Fruit fly (Drosophila melanogaster) whole organism, embryonic: ENCODE results near the gene CG15916.

Experiments used
- CG10543 ChIP-seq: fragments of 200-800 bp; sonication (Bioruptor generic); optimal IDR thresholded peaks from 3 replicates; lab custom pipeline; 2017; ENCODE audit warnings: missing biosample characterization, mild to moderate bottlenecking, missing genetic modification characterization, moderate library complexity
- CG12769 ChIP-seq: fragments of 200-800 bp; sonication (Bioruptor generic); optimal IDR thresholded peaks from 2 replicates; lab custom pipeline; 2019; ENCODE audit warnings: missing biosample characterization, mild to moderate bottlenecking, missing genetic modification characterization, moderate library complexity
- CG13624 ChIP-seq: fragments of 200-800 bp; sonication (Bioruptor generic); optimal IDR thresholded peaks from 2 replicates; lab custom pipeline; 2016; ENCODE audit warnings: missing biosample characterization, missing genetic modification characterization
- CG1603 ChIP-seq: fragments of 200-800 bp; sonication (Bioruptor generic); optimal IDR thresholded peaks from 2 replicates; lab custom pipeline; 2019; ENCODE audit warnings: missing biosample characterization, mild to moderate bottlenecking, missing genetic modification characterization, moderate library complexity
- CG16815 ChIP-seq: fragments of 200-800 bp; sonication (Bioruptor generic); optimal IDR thresholded peaks from 3 replicates; lab custom pipeline; 2017; ENCODE audit warnings: missing biosample characterization, mild to moderate bottlenecking, missing genetic modification characterization
- CG18011 ChIP-seq: fragments of 200-800 bp; sonication (Bioruptor generic); optimal IDR thresholded peaks from 2 replicates; lab custom pipeline; 2017; ENCODE audit warnings: missing biosample characterization, missing genetic modification characterization, mild to moderate bottlenecking, moderate library complexity, missing genotype
- CG2875 ChIP-seq: fragments of 200-800 bp; sonication (Bioruptor generic); optimal IDR thresholded peaks from 2 replicates; lab custom pipeline; 2017; ENCODE audit warnings: missing biosample characterization, mild to moderate bottlenecking, missing genetic modification characterization, missing genetic modification reagents
- CG30403 ChIP-seq: fragments of 200-800 bp; sonication (Bioruptor generic); optimal IDR thresholded peaks from 3 replicates; lab custom pipeline; 2016; ENCODE audit warnings: missing biosample characterization, missing genetic modification characterization
- CG30431 ChIP-seq: fragments of 200-800 bp; sonication (Bioruptor generic); optimal IDR thresholded peaks from 2 replicates; lab custom pipeline; 2017; ENCODE audit warnings: missing biosample characterization, missing genetic modification characterization
- CG34376 ChIP-seq: fragments of 200-800 bp; sonication (Bioruptor generic); optimal IDR thresholded peaks from 2 replicates; lab custom pipeline; 2018; ENCODE audit warnings: missing biosample characterization, mild to moderate bottlenecking, missing genetic modification characterization
- CG4360 ChIP-seq: fragments of 200-800 bp; sonication (Bioruptor generic); IDR thresholded peaks from 2 replicates; pipeline ENCODE4 v1.3.6; 2022; ENCODE audit warnings: missing biosample characterization, missing genetic modification characterization
- CG4707 ChIP-seq: fragments of 200-800 bp; sonication (Bioruptor generic); optimal IDR thresholded peaks from 2 replicates; lab custom pipeline; 2018; ENCODE audit warnings: missing biosample characterization, mild to moderate bottlenecking, missing genetic modification characterization, moderate library complexity
- CG5180 ChIP-seq: fragments of 200-800 bp; sonication (Bioruptor generic); optimal IDR thresholded peaks from 3 replicates; lab custom pipeline; 2017; ENCODE audit warnings: missing biosample characterization, missing genetic modification characterization, mild to moderate bottlenecking, moderate library complexity, missing genetic modification reagents
- CG6683 ChIP-seq: fragments of 200-800 bp; sonication (Bioruptor generic); optimal IDR thresholded peaks from 2 replicates; lab custom pipeline; 2017; ENCODE audit warnings: missing biosample characterization, mild to moderate bottlenecking, missing genetic modification characterization, missing genetic modification reagents
- CG7357 ChIP-seq: fragments of 200-800 bp; sonication (Bioruptor generic); IDR thresholded peaks from 3 replicates; pipeline ENCODE4 v1.3.6; 2022; ENCODE audit warnings: missing biosample characterization, missing genetic modification characterization
- CG9437 ChIP-seq: fragments of 200-800 bp; sonication (Bioruptor generic); optimal IDR thresholded peaks from 2 replicates; lab custom pipeline; 2018; ENCODE audit warnings: missing biosample characterization, mild to moderate bottlenecking, missing genetic modification characterization
- CkIIα-i1 ChIP-seq: fragments of 200-800 bp; sonication (Bioruptor generic); IDR thresholded peaks from 2 replicates; pipeline ENCODE4 v1.3.6; 2022; ENCODE audit warnings: missing biosample characterization, missing genetic modification characterization
- CrebB ChIP-seq: fragments of 200-800 bp; sonication (Bioruptor generic); optimal IDR thresholded peaks from 3 replicates; lab custom pipeline; 2018; ENCODE audit warnings: missing biosample characterization, mild to moderate bottlenecking, missing genetic modification characterization
- D19A ChIP-seq: fragments of 200-800 bp; optimal IDR thresholded peaks from 3 replicates; lab custom pipeline; 2019; ENCODE audit warnings: missing biosample characterization, mild to moderate bottlenecking, missing genetic modification characterization, moderate library complexity
- Dbx ChIP-seq: fragments of 200-800 bp; sonication (Bioruptor generic); IDR thresholded peaks from 3 replicates; pipeline ENCODE4 v1.3.6; 2022; ENCODE audit warnings: missing biosample characterization, missing genetic modification characterization
- HLH4C ChIP-seq: fragments of 200-800 bp; sonication (Bioruptor generic); IDR thresholded peaks from 3 replicates; pipeline ENCODE4 v1.3.6; 2022; ENCODE audit warnings: missing biosample characterization, missing genetic modification characterization; ENCODE audit not compliant: partially characterized antibody
- HmgD ChIP-seq: fragments of 200-800 bp; sonication (Bioruptor generic); optimal IDR thresholded peaks from 3 replicates; lab custom pipeline; 2016; ENCODE audit warnings: missing biosample characterization, missing genetic modification characterization
- Hsf ChIP-seq: fragments of 200-800 bp; sonication (Bioruptor generic); optimal IDR thresholded peaks from 3 replicates; lab custom pipeline; 2016; ENCODE audit warnings: missing biosample characterization, missing genetic modification characterization
- Jarid2 ChIP-seq: fragments of 200-800 bp; sonication (Bioruptor generic); optimal IDR thresholded peaks from 3 replicates; lab custom pipeline; 2017; ENCODE audit warnings: mild to moderate bottlenecking, missing biosample characterization, missing genetic modification reagents, missing genetic modification characterization
- Nf-YB ChIP-seq: fragments of 200-800 bp; sonication (Bioruptor generic); optimal IDR thresholded peaks from 3 replicates; lab custom pipeline; 2019; ENCODE audit warnings: missing biosample characterization, mild to moderate bottlenecking, missing genetic modification characterization, moderate library complexity
- Pdp1 ChIP-seq, 2 experiments: fragments of 200-800 bp; sonication (Bioruptor generic); optimal IDR thresholded peaks; 3 replicates each; lab custom pipeline; 2016; ENCODE audit warnings: missing biosample characterization in 2 of 2, missing genetic modification characterization in 2 of 2, mild to moderate bottlenecking in 1 of 2, moderate library complexity in 1 of 2
- Sin3A ChIP-seq: fragments of >200 bp; optimal IDR thresholded peaks from 2 replicates; lab custom pipeline; 2018
- TFAM ChIP-seq: fragments of 200-800 bp; sonication (Bioruptor generic); optimal IDR thresholded peaks from 2 replicates; lab custom pipeline; 2017; ENCODE audit warnings: missing biosample characterization, missing genetic modification characterization, inconsistent platforms
- al ChIP-seq: fragments of 200-800 bp; sonication (Bioruptor generic); IDR thresholded peaks from 2 replicates; pipeline ENCODE4 v1.3.6; 2022; ENCODE audit warnings: missing biosample characterization, missing genetic modification characterization
- crp ChIP-seq, 2 experiments: fragments of 200-800 bp; sonication (Bioruptor generic); optimal IDR thresholded peaks; 2 replicates in 1 of 2; 3 replicates in 1 of 2; lab custom pipeline; 2017; ENCODE audit warnings: missing biosample characterization in 2 of 2, missing genetic modification characterization in 2 of 2, mild to moderate bottlenecking in 1 of 2, moderate library complexity in 1 of 2
- grn ChIP-seq: fragments of 200-800 bp; sonication (Bioruptor generic); optimal IDR thresholded peaks from 3 replicates; lab custom pipeline; 2017; ENCODE audit warnings: missing biosample characterization, missing genetic modification characterization
- gro ChIP-seq: fragments of 200-800 bp; sonication (Bioruptor generic); optimal IDR thresholded peaks from 2 replicates; lab custom pipeline; 2016; ENCODE audit warnings: missing biosample characterization, missing genetic modification characterization
- gsb-n ChIP-seq: fragments of 200-800 bp; sonication (Bioruptor generic); optimal IDR thresholded peaks from 3 replicates; lab custom pipeline; 2018; ENCODE audit warnings: missing biosample characterization, mild to moderate bottlenecking, missing genetic modification characterization
- ham ChIP-seq: fragments of 200-800 bp; sonication (Bioruptor generic); IDR thresholded peaks from 2 replicates; pipeline ENCODE4 v1.3.6; 2022; ENCODE audit warnings: missing biosample characterization, missing genetic modification characterization
- jing ChIP-seq: fragments of 200-800 bp; sonication (Bioruptor generic); optimal IDR thresholded peaks from 2 replicates; lab custom pipeline; 2018; ENCODE audit warnings: missing biosample characterization, mild to moderate bottlenecking, missing genetic modification characterization
- knrl ChIP-seq: fragments of 200-800 bp; sonication (Bioruptor generic); IDR thresholded peaks from 3 replicates; pipeline ENCODE4 v1.3.6; 2022; ENCODE audit warnings: missing biosample characterization, missing genetic modification characterization; ENCODE audit not compliant: partially characterized antibody
- lilli ChIP-seq: fragments of 200-800 bp; sonication (Bioruptor generic); optimal IDR thresholded peaks from 3 replicates; lab custom pipeline; 2016; ENCODE audit warnings: missing biosample characterization, missing genetic modification characterization
- mam ChIP-seq: fragments of 200-800 bp; sonication (Bioruptor generic); optimal IDR thresholded peaks from 3 replicates; lab custom pipeline; 2016; ENCODE audit warnings: missing biosample characterization, missing genetic modification characterization
- mirr ChIP-seq: fragments of 200-800 bp; sonication (Bioruptor generic); optimal IDR thresholded peaks from 3 replicates; lab custom pipeline; 2018; ENCODE audit warnings: missing biosample characterization, mild to moderate bottlenecking, missing genetic modification characterization
- onecut ChIP-seq: fragments of 200-800 bp; sonication (Bioruptor generic); IDR thresholded peaks from 2 replicates; pipeline ENCODE4 v1.3.6; 2022; ENCODE audit warnings: missing biosample characterization, missing genetic modification characterization
- pan ChIP-seq, 4 experiments: fragments of >200 bp in 3 of 4; fragments of 200-800 bp in 1 of 4; sonication (Bioruptor generic) in 1 of 4; optimal IDR thresholded peaks in 3 of 4; IDR thresholded peaks in 1 of 4; 2 replicates each; pipeline versions ENCODE4 v1.3.6 to Lab custom; 2017 to 2022; ENCODE audit warnings: missing biosample characterization in 2 of 4, missing genetic modification characterization in 2 of 4, mixed read lengths in 1 of 4
- psq ChIP-seq: fragments of 200-800 bp; sonication (Bioruptor generic); optimal IDR thresholded peaks from 2 replicates; lab custom pipeline; 2017; ENCODE audit warnings: missing biosample characterization, missing genetic modification characterization
- run ChIP-seq: fragments of 200-800 bp; sonication (Bioruptor generic); optimal IDR thresholded peaks from 3 replicates; lab custom pipeline; 2018; ENCODE audit warnings: missing biosample characterization, mild to moderate bottlenecking, missing genetic modification characterization
- schlank ChIP-seq: fragments of 200-800 bp; sonication (Bioruptor generic); optimal IDR thresholded peaks from 2 replicates; lab custom pipeline; 2018; ENCODE audit warnings: missing biosample characterization, mild to moderate bottlenecking, missing genetic modification characterization
- sisA ChIP-seq: fragments of 200-800 bp; sonication (Bioruptor generic); IDR thresholded peaks from 2 replicates; pipeline ENCODE4 v1.3.6; 2022; ENCODE audit warnings: missing biosample characterization, missing genetic modification characterization
- sqz ChIP-seq: fragments of 200-800 bp; sonication (Bioruptor generic); optimal IDR thresholded peaks from 3 replicates; lab custom pipeline; 2018; ENCODE audit warnings: missing biosample characterization, mild to moderate bottlenecking, missing genetic modification characterization
- sug ChIP-seq: fragments of 200-800 bp; optimal IDR thresholded peaks from 2 replicates; lab custom pipeline; 2019; ENCODE audit warnings: missing biosample characterization, mild to moderate bottlenecking, missing genetic modification characterization, moderate library complexity
- zen2 ChIP-seq: fragments of 200-800 bp; sonication (Bioruptor generic); IDR thresholded peaks from 3 replicates; pipeline ENCODE4 v1.3.6; 2022; ENCODE audit warnings: missing biosample characterization, missing genetic modification characterization; ENCODE audit not compliant: partially characterized antibody

Gene CG15916

DNA sequence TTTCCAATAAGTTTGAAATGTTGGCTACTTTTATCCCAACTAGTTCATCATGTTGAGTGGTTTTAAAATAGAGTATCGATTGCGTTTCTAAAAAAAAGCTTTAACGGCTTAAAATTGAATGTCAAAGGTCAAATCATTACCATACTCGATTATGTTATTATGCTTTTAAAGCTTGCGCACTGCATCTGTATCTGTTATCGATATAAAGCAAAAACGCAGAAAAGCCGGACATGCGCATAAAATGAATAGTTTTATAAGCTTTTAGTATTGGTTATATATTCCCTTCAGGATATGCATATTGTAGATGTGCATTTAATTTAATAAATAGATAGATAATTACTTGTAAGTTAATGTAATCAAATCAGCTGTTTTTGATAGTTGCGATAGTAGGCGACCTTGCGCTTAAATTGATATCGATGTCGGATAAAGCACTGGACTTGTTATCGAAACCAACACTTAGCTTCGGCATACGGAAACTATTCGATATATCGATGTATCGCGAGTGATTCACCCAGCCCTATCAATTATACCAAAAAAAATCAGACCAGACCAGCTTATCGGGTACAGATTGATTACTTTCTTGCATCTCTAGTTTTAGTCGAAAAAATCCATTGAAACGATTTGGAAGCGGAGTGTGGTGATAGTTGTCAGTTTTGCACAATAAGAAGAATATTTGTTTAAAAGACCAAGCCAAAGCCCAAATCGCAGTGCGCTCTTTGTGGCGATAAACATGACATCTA is 1.4 kb downstream of the CG15916 start, which contains the start of gene shi (continued):
- TF ChIP-seq Sin3A (lab: Kevin White, UChicago) = peak; percentile 52
- no peak for TF ChIP-seq CG4360 (GFP tag; lab: Robert Waterston, UW)
- TF ChIP-seq CG30431 (GFP tag; lab: Kevin White, UChicago) = no peak
- peak; percentile 22 for TF ChIP-seq onecut (GFP tag; lab: Robert Waterston, UW)
- TF ChIP-seq CG34376 (GFP tag; lab: Kevin White, UChicago) = peak; percentile 80
- no peak for TF ChIP-seq CkIIα-i1 (GFP tag; lab: Robert Waterston, UW)
- TF ChIP-seq lilli (GFP tag; lab: Kevin White, UChicago) = no peak
- TF ChIP-seq grn (GFP tag; lab: Kevin White, UChicago) = peak; percentile 52
- TF ChIP-seq CG2875 (GFP tag; lab: Kevin White, UChicago) = no peak
- TF ChIP-seq HLH4C (GFP tag; lab: Robert Waterston, UW) = peak; percentile 99
- TF ChIP-seq sug (tag; lab: Kevin White, UChicago) = peak; percentile 46
- no peak for TF ChIP-seq Hsf
- TF ChIP-seq psq (GFP tag; lab: Kevin White, UChicago) = no peak
- TF ChIP-seq CG18011 (GFP tag; lab: Kevin White, UChicago) = no peak
- peak; percentile 97 for TF ChIP-seq knrl (GFP tag; lab: Robert Waterston, UW)
- peak; percentile 19 for TF ChIP-seq CG13624 (GFP tag; lab: Kevin White, UChicago)
- TF ChIP-seq ham (GFP tag; lab: Robert Waterston, UW) = no peak
- TF ChIP-seq jing (GFP tag; lab: Kevin White, UChicago) = no peak
- TF ChIP-seq Dbx (GFP tag; lab: Robert Waterston, UW) = peak; percentile 61; the same call in 2 of the 3 replicates
- peak; percentile 51; the same call in 1 of the 3 replicates for TF ChIP-seq CG7357 (GFP tag; lab: Robert Waterston, UW)
- no peak for TF ChIP-seq sisA (GFP tag; lab: Robert Waterston, UW)
- peak; percentile 59 for TF ChIP-seq mirr (GFP tag; lab: Kevin White, UChicago)
- TF ChIP-seq gro (GFP tag; lab: Kevin White, UChicago) = peak; percentile 27
- no peak for TF ChIP-seq CG16815 (GFP tag; lab: Kevin White, UChicago)
- no peak for TF ChIP-seq pan (optimal IDR thresholded peaks at IDR 0.05; lab: Kevin White, UChicago)
- no peak for TF ChIP-seq pan (GFP tag; optimal IDR thresholded peaks at IDR 0.05 in 1 of 2, IDR thresholded peaks at IDR 0.05 in 1 of 2)
- TF ChIP-seq TFAM (GFP tag; lab: Kevin White, UChicago) = no peak
- peak; percentile 46 for TF ChIP-seq CG12769 (tag; lab: Kevin White, UChicago)
- TF ChIP-seq mam (GFP tag; lab: Kevin White, UChicago) = peak; percentile 6
- peak; percentile 97; the same call in 2 of the 3 replicates for TF ChIP-seq zen2 (GFP tag; lab: Robert Waterston, UW)
- no peak for TF ChIP-seq CG9437
- peak; percentile 15 for TF ChIP-seq gsb-n (tag; lab: Kevin White, UChicago)
- TF ChIP-seq Pdp1 (GFP tag; optimal IDR thresholded peaks at IDR 0.05; lab: Kevin White, UChicago) = peak in 1 of 2 experiments; percentile 8
- no peak for TF ChIP-seq CG5180 (GFP tag; lab: Kevin White, UChicago)
- peak; percentile 43 for TF ChIP-seq HmgD (GFP tag; lab: Kevin White, UChicago)
- TF ChIP-seq al (GFP tag; lab: Robert Waterston, UW) = 0 out of 2 replicates have a peak, but pooled peaks have one; percentile 20
- TF ChIP-seq schlank (tag; lab: Kevin White, UChicago) = no peak
- peak; percentile 50 for TF ChIP-seq sqz (GFP tag; lab: Kevin White, UChicago)
- no peak for TF ChIP-seq CG6683 (GFP tag; lab: Kevin White, UChicago)
- peak; percentile 18 for TF ChIP-seq Nf-YB (GFP tag; lab: Kevin White, UChicago)
- peak; percentile 32 for TF ChIP-seq CrebB (tag; lab: Kevin White, UChicago)
- TF ChIP-seq CG30403 (GFP tag; lab: Kevin White, UChicago) = no peak
- peak; percentile 79 for TF ChIP-seq CG1603 (tag; lab: Kevin White, UChicago)
- peak; percentile 10 for TF ChIP-seq CG10543 (GFP tag; lab: Kevin White, UChicago)
- peak; percentile 81 for TF ChIP-seq Jarid2 (GFP tag; lab: Kevin White, UChicago)
- peak in 1 of 2 experiments; percentile 87 for TF ChIP-seq crp (GFP tag; optimal IDR thresholded peaks at IDR 0.05; lab: Kevin White, UChicago)
- no peak for TF ChIP-seq run (tag; lab: Kevin White, UChicago)
- no peak for TF ChIP-seq D19A (tag; lab: Kevin White, UChicago)
- TF ChIP-seq CG4707 = no peak
